Fruit fly (Drosophila melanogaster) whole organism, embryonic: ENCODE results near the gene Sbf.

ENCODE experiments used
- Adf1 ChIP-seq: fragments of 200-800 bp; sonication (Bioruptor generic); IDR thresholded peaks from 2 replicates; pipeline ENCODE4 v1.3.6; 2022; ENCODE audit warnings: missing biosample characterization, missing genetic modification characterization
- CG10462 ChIP-seq: fragments of 200-800 bp; sonication (Bioruptor generic); optimal IDR thresholded peaks from 2 replicates; lab custom pipeline; 2016; ENCODE audit warnings: missing biosample characterization, missing genetic modification characterization
- CG12769 ChIP-seq: fragments of 200-800 bp; sonication (Bioruptor generic); optimal IDR thresholded peaks from 2 replicates; lab custom pipeline; 2019; ENCODE audit warnings: missing biosample characterization, mild to moderate bottlenecking, missing genetic modification characterization, moderate library complexity
- CG8388 ChIP-seq: fragments of 200-800 bp; sonication (Bioruptor generic); optimal IDR thresholded peaks from 2 replicates; lab custom pipeline; 2019; ENCODE audit warnings: missing biosample characterization, mild to moderate bottlenecking, missing genetic modification characterization, moderate library complexity
- jumu ChIP-seq: fragments of 200-800 bp; sonication (Bioruptor generic); optimal IDR thresholded peaks from 3 replicates; lab custom pipeline; 2016; ENCODE audit warnings: missing biosample characterization, missing genetic modification characterization
- lbe ChIP-seq: fragments of 200-800 bp; sonication (Bioruptor generic); optimal IDR thresholded peaks from 2 replicates; lab custom pipeline; 2016; ENCODE audit warnings: missing biosample characterization, mild to moderate bottlenecking, missing genetic modification characterization
- nom ChIP-seq: fragments of 200-800 bp; sonication (Bioruptor generic); optimal IDR thresholded peaks from 2 replicates; lab custom pipeline; 2017; ENCODE audit warnings: missing biosample characterization, missing genetic modification characterization, mild to moderate bottlenecking, moderate library complexity, missing genetic modification reagents
- pum ChIP-seq: fragments of 200-800 bp; sonication (Bioruptor generic); optimal IDR thresholded peaks from 2 replicates; lab custom pipeline; 2016; ENCODE audit warnings: missing biosample characterization, missing genetic modification characterization
- tin ChIP-seq: fragments of 200-800 bp; sonication (Bioruptor generic); optimal IDR thresholded peaks from 3 replicates; lab custom pipeline; 2016; ENCODE audit warnings: missing biosample characterization, missing genetic modification characterization
- vvl ChIP-seq: fragments of 200-800 bp; sonication (Bioruptor generic); IDR thresholded peaks from 2 replicates; pipeline ENCODE4 v1.3.6; 2022; ENCODE audit warnings: missing biosample characterization, missing genetic modification characterization

DNA sequence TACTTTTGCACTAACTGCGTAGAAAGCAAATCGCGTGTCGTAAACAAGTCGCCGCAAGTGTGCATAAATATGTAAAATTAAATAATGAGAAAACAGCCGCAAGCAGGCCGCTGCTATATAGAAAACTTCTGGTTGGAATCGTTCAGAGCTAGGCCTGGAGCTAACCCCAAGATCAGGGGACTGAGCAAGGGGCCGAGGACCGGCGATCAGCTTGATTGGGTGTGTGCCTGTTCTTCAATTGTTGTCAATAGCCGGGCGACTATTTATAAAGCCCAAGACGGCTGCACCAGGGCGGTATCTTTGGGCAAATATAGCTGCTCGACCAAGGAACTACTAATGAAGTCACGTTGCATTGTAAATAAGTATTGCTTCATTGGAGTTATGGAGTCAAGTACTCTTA is 40.0 kb downstream of the Sbf start:
- TF ChIP-seq Adf1 (GFP tag; lab: Robert Waterston, UW) (no peak), tin (GFP tag; lab: Kevin White, UChicago) (no peak), lbe (GFP tag; lab: Kevin White, UChicago) (no peak), vvl (no peak), jumu (GFP tag; lab: Kevin White, UChicago) (no peak), CG10462 (no peak), pum (GFP tag; lab: Kevin White, UChicago) (no peak), nom (GFP tag; lab: Kevin White, UChicago) (no peak), CG12769 (tag; lab: Kevin White, UChicago) (no peak), CG8388 (GFP tag; lab: Kevin White, UChicago) (no peak)
